Worm (Caenorhabditis elegans): Measurements from ENCODE around the gene lpr-3.

DNA sequence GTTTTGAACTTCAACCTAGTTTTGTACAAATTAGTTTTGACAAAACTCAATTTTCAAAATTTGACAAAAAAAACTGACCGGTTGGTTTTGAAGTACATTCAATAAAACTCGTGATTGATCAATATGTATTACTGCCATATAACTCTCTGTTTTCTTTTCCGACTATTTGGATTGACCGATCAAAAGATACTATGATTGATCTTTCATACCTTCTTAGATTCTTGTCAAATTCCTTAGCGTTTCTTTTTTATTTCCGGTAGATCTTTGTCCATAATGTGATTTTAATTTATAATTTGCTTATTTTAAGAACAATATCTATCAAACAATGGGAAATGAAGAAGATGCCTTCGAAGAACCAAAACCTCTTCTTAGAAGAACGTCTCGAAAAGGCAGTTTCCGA, 44.9 kb upstream of the lpr-3 start, which contains the start of gene F58A3.3:
- TF ChIP-seq flt-1 (GFP tag; IDR thresholded peaks at IDR 0.05) (no peak), T22C8.4 (GFP tag; IDR thresholded peaks at IDR 0.05) (no peak), klf-2 (GFP tag; conservative IDR thresholded peaks at IDR 0.05) (no peak), ztf-23 (GFP tag; IDR thresholded peaks at IDR 0.05) (no peak), med-1 (GFP tag; optimal IDR thresholded peaks at IDR 0.05; ENCODE audit: insufficient read depth) (no peak), ztf-29 (GFP tag; IDR thresholded peaks at IDR 0.05) (no peak)
